ENCODE assay signal across 1 worm cellular context in the genomic region with DNA sequence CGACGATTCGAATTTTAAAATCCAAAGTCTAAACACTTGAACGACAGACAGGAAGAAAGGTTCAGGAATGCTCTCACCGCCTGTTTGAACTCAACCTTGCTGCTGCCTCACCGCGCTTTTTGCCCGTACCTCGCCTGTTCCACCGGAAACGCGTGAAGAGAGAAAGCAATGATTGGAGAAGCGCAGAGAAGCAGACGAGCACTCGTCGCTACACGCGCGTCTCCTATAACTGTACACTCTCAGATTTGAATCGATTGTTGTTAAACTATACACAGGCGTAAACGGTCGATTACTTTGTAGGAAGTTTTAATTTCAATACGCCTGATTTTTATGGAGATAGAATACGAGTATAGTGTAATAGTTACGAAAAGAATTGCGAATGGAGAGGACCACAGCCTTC.
TF ChIP-seq lines count a peak whose summit lies in the region.

No protein-coding gene starts in this region.

TF ChIP-seq in whole organism, L4 larva, 104 proteins besides CTCF, POLR2A, EP300 and RAD21 (continued from another document):
- TF ChIP-seq ceh-82 (tag; optimal IDR thresholded peaks at IDR 0.05; lab: Kevin White, UChicago) (no peak), mes-2 (tag; optimal IDR thresholded peaks at IDR 0.05; lab: Kevin White, UChicago; ENCODE audit: poor library complexity, severe bottlenecking) (peak; percentile 54), hlh-11 (tag; optimal IDR thresholded peaks at IDR 0.05; lab: Kevin White, UChicago) (peak; percentile 76), ceh-28 (tag; optimal IDR thresholded peaks at IDR 0.05; lab: Kevin White, UChicago) (peak; percentile 55), Y48G9A.11 (GFP tag; IDR thresholded peaks at IDR 0.05; lab: Robert Waterston, UW) (no peak), tra-1 (GFP tag; IDR thresholded peaks at IDR 0.05; lab: Robert Waterston, UW) (no peak), hlh-30 (tag; optimal IDR thresholded peaks at IDR 0.05; lab: Kevin White, UChicago; ENCODE audit: insufficient read depth) (peak; percentile 59), lin-15B (tag; optimal IDR thresholded peaks at IDR 0.05; lab: Kevin White, UChicago) (no peak), lim-7 (GFP tag; IDR thresholded peaks at IDR 0.05; lab: Robert Waterston, UW) (no peak), pqm-1 (tag; optimal IDR thresholded peaks at IDR 0.05; lab: Kevin White, UChicago) (peak; percentile 41), nhr-25 (tag; optimal IDR thresholded peaks at IDR 0.05; lab: Kevin White, UChicago; ENCODE audit: borderline replicate concordance, insufficient read depth) (no peak), nhr-28 (tag; optimal IDR thresholded peaks at IDR 0.05; lab: Kevin White, UChicago) (peak; percentile 72), F37D6.2 (tag; optimal IDR thresholded peaks at IDR 0.05; lab: Kevin White, UChicago) (no peak), spr-3 (GFP tag; optimal IDR thresholded peaks at IDR 0.05; lab: Kevin White, UChicago) (no peak), dve-1 (tag; optimal IDR thresholded peaks at IDR 0.05; lab: Kevin White, UChicago; ENCODE audit: insufficient read depth) (peak; percentile 57), nhr-237 (tag; optimal IDR thresholded peaks at IDR 0.05; lab: Kevin White, UChicago) (no peak), D1046.2 (GFP tag; IDR thresholded peaks at IDR 0.05; lab: Robert Waterston, UW) (no peak), mxl-2 (GFP tag; conservative IDR thresholded peaks at IDR 0.05; lab: Robert Waterston, UW) (no peak), lin-29 (GFP tag; IDR thresholded peaks at IDR 0.05; lab: Robert Waterston, UW) (no peak), mxl-3 (GFP tag; optimal IDR thresholded peaks at IDR 0.05; lab: Kevin White, UChicago) (peak; percentile 81), aly-2 (tag; optimal IDR thresholded peaks at IDR 0.05; lab: Kevin White, UChicago) (no peak), ces-1 (GFP tag; optimal IDR thresholded peaks at IDR 0.05; lab: Kevin White, UChicago) (no peak)
TF ChIP-seq in whole organism, L4 larva: peak in this region for 14.
